Worm (Caenorhabditis elegans) whole organism, L3 larva: ENCODE measurements around the gene oac-20.
"Not testable (repeated sequence)": the region's sequence is repeated elsewhere in the genome, so short reads cannot be mapped to it uniquely, and the experiment has no call there.

Source experiments
- R02D3.7 ChIP-seq: fragments of 150-350 bp; optimal IDR thresholded peaks from 2 replicates; lab custom pipeline; 2014; ENCODE audit warnings: missing biosample characterization, missing genetic modification characterization
- ceh-16 ChIP-seq: sonication (generic microtip); optimal IDR thresholded peaks from 2 replicates; lab custom pipeline; 2017; ENCODE audit warnings: missing biosample characterization, missing genetic modification characterization
- ceh-28 ChIP-seq: fragments of 150-350 bp; optimal IDR thresholded peaks from 2 replicates; lab custom pipeline; 2014; ENCODE audit warnings: missing biosample characterization, missing genetic modification reagents, missing genetic modification characterization
- ceh-9 ChIP-seq: sonication (generic microtip); optimal IDR thresholded peaks from 2 replicates; lab custom pipeline; 2018; ENCODE audit warnings: missing biosample characterization, missing genetic modification characterization
- egl-27 ChIP-seq: sonication (generic microtip); optimal IDR thresholded peaks from 4 replicates; lab custom pipeline; 2017; ENCODE audit warnings: missing biosample characterization, missing genetic modification reagents, missing genetic modification characterization
- egl-5 ChIP-seq: fragments of 150-350 bp; optimal IDR thresholded peaks from 2 replicates; lab custom pipeline; 2017; ENCODE audit warnings: missing biosample characterization, missing genetic modification reagents, missing genetic modification characterization, inconsistent platforms
- elt-2 ChIP-seq: sonication (generic microtip); optimal IDR thresholded peaks from 2 replicates; lab custom pipeline; 2016; ENCODE audit warnings: missing genetic modification reagents, mild to moderate bottlenecking, missing genetic modification characterization, missing compliant biosample characterization
- elt-3 ChIP-seq, 3 experiments: fragments of 150-350 bp in 1 of 3; sonication (generic microtip) in 2 of 3; optimal IDR thresholded peaks; 2 replicates in 2 of 3; 4 replicates in 1 of 3; lab custom pipeline; 2014 to 2017; ENCODE audit warnings: missing biosample characterization in 3 of 3, missing genetic modification characterization in 3 of 3
- fkh-10 ChIP-seq: sonication (generic microtip); optimal IDR thresholded peaks from 2 replicates; lab custom pipeline; 2017; ENCODE audit warnings: missing biosample characterization, missing genetic modification reagents, missing genetic modification characterization
- fkh-2 ChIP-seq: fragments of 150-350 bp; optimal IDR thresholded peaks from 2 replicates; lab custom pipeline; 2014; ENCODE audit warnings: missing biosample characterization, missing genetic modification reagents, missing genetic modification characterization
- fos-1 ChIP-seq: fragments of 150-350 bp; optimal IDR thresholded peaks from 2 replicates; lab custom pipeline; 2014; ENCODE audit warnings: missing biosample characterization, missing genetic modification characterization
- hmg-11 ChIP-seq: sonication (generic microtip); optimal IDR thresholded peaks from 2 replicates; lab custom pipeline; 2016; ENCODE audit warnings: missing genetic modification characterization, missing compliant biosample characterization
- jun-1 ChIP-seq: fragments of 150-350 bp; optimal IDR thresholded peaks from 2 replicates; lab custom pipeline; 2014; ENCODE audit warnings: missing biosample characterization, missing genetic modification reagents, missing genetic modification characterization
- lin-39 ChIP-seq: fragments of 150-350 bp; optimal IDR thresholded peaks from 2 replicates; lab custom pipeline; 2018; ENCODE audit warnings: missing biosample characterization, missing genetic modification reagents, missing genetic modification characterization
- lsy-12 ChIP-seq: sonication (generic microtip); optimal IDR thresholded peaks from 2 replicates; lab custom pipeline; 2016; ENCODE audit warnings: mild to moderate bottlenecking, missing genetic modification characterization, missing compliant biosample characterization
- mdl-1 ChIP-seq: fragments of 150-350 bp; optimal IDR thresholded peaks from 2 replicates; lab custom pipeline; 2014; ENCODE audit warnings: missing biosample characterization, missing genetic modification characterization
- mml-1 ChIP-seq: fragments of 150-350 bp; sonication (generic microtip); optimal IDR thresholded peaks from 3 replicates; lab custom pipeline; 2014; ENCODE audit warnings: missing biosample characterization, missing genetic modification characterization
- nhr-11 ChIP-seq: fragments of 150-350 bp; optimal IDR thresholded peaks from 2 replicates; lab custom pipeline; 2014; ENCODE audit warnings: missing biosample characterization, missing genetic modification characterization
- nhr-23 ChIP-seq: fragments of 150-350 bp; optimal IDR thresholded peaks from 2 replicates; lab custom pipeline; 2014; ENCODE audit warnings: missing biosample characterization, missing genetic modification reagents, missing genetic modification characterization
- nhr-237 ChIP-seq: fragments of 150-350 bp; optimal IDR thresholded peaks from 2 replicates; lab custom pipeline; 2014; ENCODE audit warnings: missing biosample characterization, missing genetic modification characterization
- nhr-25 ChIP-seq: sonication (generic microtip); optimal IDR thresholded peaks from 2 replicates; lab custom pipeline; 2017; ENCODE audit warnings: missing biosample characterization, missing genetic modification characterization
- nhr-43 ChIP-seq: sonication (generic microtip); optimal IDR thresholded peaks from 2 replicates; lab custom pipeline; 2016; ENCODE audit warnings: mild to moderate bottlenecking, missing genetic modification characterization, missing compliant biosample characterization; ENCODE audit not compliant: poor library complexity, severe bottlenecking
- nhr-67 ChIP-seq: fragments of 150-350 bp; optimal IDR thresholded peaks from 2 replicates; lab custom pipeline; 2014; ENCODE audit warnings: missing biosample characterization, missing genetic modification characterization
- nhr-76 ChIP-seq: fragments of 150-350 bp; sonication (generic microtip); optimal IDR thresholded peaks from 5 replicates; lab custom pipeline; 2014; ENCODE audit warnings: missing biosample characterization, missing genetic modification characterization
- nhr-77 ChIP-seq: fragments of 150-350 bp; optimal IDR thresholded peaks from 2 replicates; lab custom pipeline; 2014; ENCODE audit warnings: missing biosample characterization, missing genetic modification characterization
- pha-4 ChIP-seq: fragments of 150-350 bp; optimal IDR thresholded peaks from 2 replicates; lab custom pipeline; 2014; ENCODE audit warnings: missing biosample characterization, missing genetic modification reagents, missing genetic modification characterization
- pqm-1 ChIP-seq: fragments of 150-350 bp; optimal IDR thresholded peaks from 2 replicates; lab custom pipeline; 2017; ENCODE audit warnings: missing biosample characterization, missing genetic modification characterization, inconsistent platforms
- sea-2 ChIP-seq: fragments of 150-350 bp; sonication (generic microtip); optimal IDR thresholded peaks from 4 replicates; lab custom pipeline; 2014; ENCODE audit warnings: missing biosample characterization, missing genetic modification reagents, missing genetic modification characterization
- skn-1 ChIP-seq: fragments of 150-350 bp; optimal IDR thresholded peaks from 2 replicates; lab custom pipeline; 2014; ENCODE audit warnings: missing biosample characterization, missing genetic modification characterization
- tbx-2 ChIP-seq: sonication (generic microtip); optimal IDR thresholded peaks from 2 replicates; lab custom pipeline; 2016; ENCODE audit warnings: mild to moderate bottlenecking, missing genetic modification characterization, missing compliant biosample characterization
- unc-62 ChIP-seq: fragments of 150-350 bp; sonication (generic microtip); optimal IDR thresholded peaks from 4 replicates; lab custom pipeline; 2014; ENCODE audit warnings: missing biosample characterization, missing genetic modification reagents, missing genetic modification characterization
- zag-1 ChIP-seq: fragments of 150-350 bp; optimal IDR thresholded peaks from 2 replicates; lab custom pipeline; 2014; ENCODE audit warnings: missing biosample characterization, missing genetic modification characterization

The oac-20 gene

DNA sequence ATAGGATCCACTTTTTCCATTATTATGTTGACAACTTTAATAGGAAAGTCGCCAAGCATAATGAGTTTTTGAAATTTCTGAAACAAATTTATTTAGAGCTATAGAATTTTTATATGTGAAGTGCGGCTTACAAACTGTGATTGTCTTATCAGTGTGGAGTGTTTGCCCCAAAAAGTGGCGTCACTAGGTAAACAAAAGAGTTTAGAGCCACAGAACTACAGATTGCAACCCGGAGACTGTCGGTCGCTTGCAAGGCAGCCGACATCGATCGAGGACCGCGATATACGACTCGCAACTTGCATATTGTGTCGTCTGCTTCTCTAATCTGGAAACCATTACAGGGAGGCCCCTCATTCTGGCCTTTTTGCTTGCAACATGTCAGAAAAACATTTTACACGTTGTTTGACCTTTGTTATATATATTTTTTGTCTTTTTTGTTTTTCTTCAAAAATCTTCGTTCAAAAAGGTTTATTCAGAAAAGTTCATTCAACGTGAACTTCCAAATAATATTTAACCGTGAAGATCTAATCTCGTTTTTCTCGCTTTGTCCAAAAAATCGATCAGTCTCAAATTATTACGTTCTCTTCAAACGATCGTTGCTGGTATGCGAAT, 4.3 kb downstream of the oac-20 start, which contains the start of the genes fbxa-99 and F36G9.13:
fbxa-99 (minus strand) TSS at position 122 of the 612 bp plus-strand sequence.
F36G9.13 (plus strand) TSS at position 562 of the 612 bp plus-strand sequence.
- TF ChIP-seq zag-1 (tag; lab: Kevin White, UChicago), result no peak
- TF ChIP-seq elt-2, result peak; percentile 67
- peak; percentile 65 for TF ChIP-seq pqm-1 (tag; lab: Kevin White, UChicago)

DNA sequence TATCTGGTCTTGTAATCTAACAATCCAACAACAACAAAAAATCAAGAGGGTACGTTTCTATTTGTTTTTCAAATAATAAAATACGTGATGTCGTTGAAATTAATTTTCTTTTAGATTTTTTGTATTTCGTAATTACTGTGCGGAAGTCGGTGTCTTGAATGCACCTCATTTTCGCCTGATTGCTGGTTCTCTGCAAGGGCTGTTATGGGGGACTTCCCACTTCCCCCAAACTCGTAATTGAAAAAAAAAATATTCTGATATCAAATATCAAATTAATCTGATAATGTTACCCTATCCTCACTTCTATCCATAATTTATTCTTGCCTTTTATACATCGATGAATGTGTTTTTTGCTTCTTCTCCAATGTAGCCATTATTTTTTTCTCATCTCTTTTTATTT, 9.6 kb downstream of the oac-20 start, which contains the start of gene F36G9.15:
F36G9.15 (minus strand) TSS at position 101 of the 400 bp plus-strand sequence.
- TF ChIP-seq unc-62 (GFP tag; lab: Kevin White, UChicago), result no peak
- TF ChIP-seq lsy-12 (tag; lab: Kevin White, UChicago), result no peak
- TF ChIP-seq, all 47 proteins: peak for 0

DNA sequence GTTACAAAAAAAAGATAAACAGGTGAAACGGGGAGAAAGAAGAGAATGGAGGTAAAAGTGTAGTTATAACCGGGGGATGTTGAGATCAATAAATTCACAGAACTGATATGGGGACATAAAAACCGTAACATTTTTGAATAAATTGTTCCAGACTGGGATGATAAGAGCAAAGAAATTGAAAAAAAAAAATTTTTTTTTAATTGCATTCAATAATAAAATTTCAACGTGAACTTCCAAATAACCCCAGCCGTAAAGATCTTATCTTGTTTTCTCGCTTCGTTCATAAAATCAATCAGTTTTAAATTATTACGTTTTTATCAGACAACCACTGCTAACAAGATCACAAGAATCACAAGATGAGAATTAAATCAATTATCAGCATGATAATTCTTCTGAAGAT, 13.3 kb downstream of the oac-20 start, which contains the start of gene C06C6.7:
C06C6.7 (plus strand) TSS at position 301 of the 400 bp plus-strand sequence.
- TF ChIP-seq nhr-237 (tag; lab: Kevin White, UChicago); hmg-11 (tag; lab: Kevin White, UChicago); sea-2 (GFP tag; lab: Kevin White, UChicago): not testable (repeated sequence)

DNA sequence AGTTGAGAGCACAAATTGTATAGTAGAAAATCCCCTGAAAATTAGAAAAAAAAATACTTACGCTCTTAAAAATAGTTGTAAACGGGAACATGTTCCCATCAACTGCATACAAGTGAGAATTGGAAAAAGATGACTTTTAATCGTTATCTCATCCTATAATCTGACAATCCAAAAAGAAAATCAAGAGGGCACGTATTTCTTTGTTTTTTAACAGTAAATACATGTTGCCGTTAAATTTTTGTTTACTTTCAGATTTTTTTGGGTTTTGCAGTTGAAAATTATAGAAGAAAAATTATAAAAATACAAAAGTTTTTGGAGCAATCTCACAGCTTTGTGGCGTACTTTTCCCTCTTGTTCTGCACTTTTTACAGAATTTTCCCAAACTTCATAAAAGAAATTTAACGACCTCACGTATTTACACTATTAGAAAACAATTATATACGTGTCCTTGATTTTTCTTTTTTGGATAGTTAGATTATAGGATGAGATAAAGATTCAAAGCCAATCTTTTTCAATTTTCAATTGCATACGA, 18.2 kb downstream of the oac-20 start, which contains the start of the genes C06C6.9 and C06C6.8:
C06C6.9 (minus strand) TSS at position 101 of the 532 bp plus-strand sequence.
C06C6.8 (plus strand) TSS at position 482 of the 532 bp plus-strand sequence.
- TF ChIP-seq fkh-10 (GFP tag; lab: Kevin White, UChicago), result no peak
- TF ChIP-seq nhr-76, result no peak
- TF ChIP-seq elt-3 (tag; optimal IDR thresholded peaks at IDR 0.05; lab: Kevin White, UChicago), result no peak
- no peak for TF ChIP-seq pqm-1 (tag; lab: Kevin White, UChicago)
- no peak for TF ChIP-seq skn-1 (tag; lab: Kevin White, UChicago)
- TF ChIP-seq fkh-2, result no peak
- TF ChIP-seq nhr-237 (tag; lab: Kevin White, UChicago), result no peak
- TF ChIP-seq tbx-2 (tag; lab: Kevin White, UChicago), result no peak
- no peak for TF ChIP-seq nhr-77 (tag; lab: Kevin White, UChicago)
- TF ChIP-seq egl-5 (tag; lab: Kevin White, UChicago), result no peak
- TF ChIP-seq sea-2 (GFP tag; lab: Kevin White, UChicago), result no peak
- TF ChIP-seq nhr-25 (tag; lab: Kevin White, UChicago), result no peak
- TF ChIP-seq nhr-43, result no peak
- no peak for TF ChIP-seq lin-39 (tag; lab: Kevin White, UChicago)
- TF ChIP-seq nhr-67, result no peak
- TF ChIP-seq mml-1 (tag; lab: Kevin White, UChicago), result no peak
- TF ChIP-seq nhr-23 (tag; lab: Kevin White, UChicago), result no peak
- TF ChIP-seq ceh-16 (tag; lab: Kevin White, UChicago), result no peak

DNA sequence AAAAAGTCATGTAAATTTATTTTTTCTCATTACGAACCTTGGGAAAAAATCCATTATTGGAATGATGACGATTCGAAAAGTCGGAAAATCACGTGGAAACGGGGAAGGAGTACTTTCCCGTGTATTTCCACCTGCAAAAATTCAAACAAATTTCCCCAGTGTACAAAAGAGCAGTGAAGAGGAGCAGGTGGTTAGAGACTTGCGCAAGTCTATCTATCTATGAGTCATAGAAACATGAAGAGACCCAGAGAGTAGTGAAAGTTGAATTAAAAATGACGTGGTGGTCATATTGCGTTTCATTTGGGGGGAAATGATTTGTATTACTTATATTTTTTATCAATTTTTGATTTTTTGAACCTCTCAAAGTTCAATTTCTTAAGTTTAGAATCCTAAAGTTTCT, 21.9 kb downstream of the oac-20 start, which contains the start of gene nhr-50:
nhr-50 (minus strand) TSS at position 199 of the 400 bp plus-strand sequence.
- peak; percentile 12 for TF ChIP-seq nhr-25 (tag; lab: Kevin White, UChicago)
- TF ChIP-seq ceh-9 (tag; lab: Kevin White, UChicago), result no peak
- TF ChIP-seq elt-2, result peak; percentile 80
- no peak for TF ChIP-seq unc-62 (GFP tag; lab: Kevin White, UChicago)
- no peak for TF ChIP-seq ceh-28 (tag; lab: Kevin White, UChicago)
- no peak for TF ChIP-seq nhr-237 (tag; lab: Kevin White, UChicago)
- TF ChIP-seq fos-1 (tag; lab: Kevin White, UChicago), result peak; percentile 69
- no peak for TF ChIP-seq nhr-11
- TF ChIP-seq nhr-23 (tag; lab: Kevin White, UChicago), result peak; percentile 55
- TF ChIP-seq R02D3.7 (tag; lab: Kevin White, UChicago), result no peak
- peak; percentile 92 for TF ChIP-seq jun-1 (tag; lab: Kevin White, UChicago)
- TF ChIP-seq pqm-1 (tag; lab: Kevin White, UChicago), result peak; percentile 84
- peak; percentile 13 for TF ChIP-seq mdl-1
- no peak for TF ChIP-seq lin-39 (tag; lab: Kevin White, UChicago)
- TF ChIP-seq pha-4 (tag; lab: Kevin White, UChicago), result peak; percentile 93
- TF ChIP-seq skn-1 (tag; lab: Kevin White, UChicago), result peak; percentile 13
- no peak for TF ChIP-seq egl-27 (tag; lab: Kevin White, UChicago)
- TF ChIP-seq, all 47 proteins: peak for 9
